Fruit fly (Drosophila melanogaster) whole organism, prepupa: ENCODE measurements around the gene CG3566.

Experiments used
- CG10631 ChIP-seq: fragments of 200-800 bp; sonication (Bioruptor generic); optimal IDR thresholded peaks from 2 replicates; lab custom pipeline; 2016; ENCODE audit warnings: missing biosample characterization, missing genetic modification characterization
- CG1621 ChIP-seq: fragments of 200-800 bp; sonication (Bioruptor generic); optimal IDR thresholded peaks from 3 replicates; lab custom pipeline; 2018; ENCODE audit warnings: missing biosample characterization, mild to moderate bottlenecking, missing genetic modification characterization
- CG3032 ChIP-seq: fragments of 200-800 bp; optimal IDR thresholded peaks from 2 replicates; lab custom pipeline; 2019; ENCODE audit warnings: missing biosample characterization, mild to moderate bottlenecking, missing genetic modification characterization, moderate library complexity
- CG7368 ChIP-seq: fragments of 200-800 bp; sonication (Bioruptor generic); optimal IDR thresholded peaks from 3 replicates; lab custom pipeline; 2016; ENCODE audit warnings: missing biosample characterization, missing genetic modification characterization
- Eip93F ChIP-seq: fragments of 200-800 bp; sonication (Bioruptor generic); optimal IDR thresholded peaks from 2 replicates; lab custom pipeline; 2016; ENCODE audit warnings: missing biosample characterization, mild to moderate bottlenecking, missing genetic modification characterization
- Gug ChIP-seq: fragments of 200-800 bp; sonication (Bioruptor generic); IDR thresholded peaks from 2 replicates; pipeline ENCODE4 v1.3.6; 2022; ENCODE audit warnings: missing biosample characterization, missing genetic modification characterization
- Hr39 ChIP-seq: fragments of 200-800 bp; sonication (Bioruptor generic); optimal IDR thresholded peaks from 2 replicates; lab custom pipeline; 2016; ENCODE audit warnings: missing biosample characterization, missing genetic modification characterization
- Lpt ChIP-seq: fragments of 200-800 bp; sonication (Bioruptor generic); optimal IDR thresholded peaks from 3 replicates; lab custom pipeline; 2016; ENCODE audit warnings: missing biosample characterization, missing genetic modification characterization
- achi ChIP-seq: fragments of 200-800 bp; sonication (Bioruptor generic); optimal IDR thresholded peaks from 3 replicates; lab custom pipeline; 2016; ENCODE audit warnings: missing biosample characterization, missing genetic modification characterization
- fkh ChIP-seq: fragments of 200-800 bp; sonication (Bioruptor generic); optimal IDR thresholded peaks from 3 replicates; lab custom pipeline; 2017; ENCODE audit warnings: missing biosample characterization, mild to moderate bottlenecking, missing genetic modification characterization, moderate library complexity
- lz ChIP-seq: fragments of 200-800 bp; sonication (Bioruptor generic); optimal IDR thresholded peaks from 3 replicates; lab custom pipeline; 2016; ENCODE audit warnings: missing biosample characterization, missing genetic modification characterization
- vri ChIP-seq: fragments of 200-800 bp; sonication (Bioruptor generic); optimal IDR thresholded peaks from 3 replicates; lab custom pipeline; 2016; ENCODE audit warnings: missing biosample characterization, mild to moderate bottlenecking, missing genetic modification characterization

DNA sequence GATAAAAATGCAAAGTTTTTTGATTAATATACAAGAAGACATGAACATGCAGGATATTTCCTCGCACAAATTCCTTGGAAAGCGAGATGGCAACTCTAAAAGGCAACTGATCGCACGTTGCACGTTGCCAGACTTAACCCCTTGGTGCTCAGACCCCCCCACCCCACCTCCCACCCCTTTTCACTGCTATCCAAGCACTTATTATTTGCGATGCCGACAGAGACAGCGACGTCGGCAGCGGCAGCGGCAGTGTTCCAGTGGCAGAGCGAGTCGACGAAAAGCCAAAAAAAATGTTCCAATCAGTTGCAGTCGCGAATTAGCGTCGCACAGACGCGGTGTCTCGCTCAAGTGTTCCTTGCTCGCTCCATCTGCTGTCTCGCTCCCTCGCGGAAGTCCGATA lies 27.2 kb upstream of the CG3566 start, which contains the start of gene CG3823:
- TF ChIP-seq Lpt (GFP tag; lab: Kevin White, UChicago) (no peak), achi (GFP tag; lab: Kevin White, UChicago) (no peak), CG10631 (GFP tag; lab: Kevin White, UChicago) (no peak), CG3032 (tag; lab: Kevin White, UChicago) (no peak), fkh (no peak), vri (no peak), CG7368 (GFP tag; lab: Kevin White, UChicago) (no peak), CG1621 (tag; lab: Kevin White, UChicago) (no peak), Hr39 (GFP tag; lab: Kevin White, UChicago) (no peak), Eip93F (GFP tag; lab: Kevin White, UChicago) (no peak), Gug (GFP tag; lab: Robert Waterston, UW) (no peak), lz (no peak)
